Fruit fly (Drosophila melanogaster) whole organism, adult: ENCODE data around the gene Gli.

Experiments used
- CG12768 ChIP-seq: fragments of 200-800 bp; sonication (Bioruptor generic); optimal IDR thresholded peaks from 2 replicates; lab custom pipeline; 2017; ENCODE audit warnings: missing biosample characterization, missing genetic modification characterization, mild to moderate bottlenecking, moderate library complexity, missing genetic modification reagents
- CG14711 ChIP-seq: fragments of 200-800 bp; sonication (Bioruptor generic); optimal IDR thresholded peaks from 2 replicates; lab custom pipeline; 2018; ENCODE audit warnings: missing biosample characterization, mild to moderate bottlenecking, missing genetic modification characterization, moderate library complexity
- CG1620 ChIP-seq: fragments of 200-800 bp; sonication (Bioruptor generic); optimal IDR thresholded peaks from 2 replicates; lab custom pipeline; 2016; ENCODE audit warnings: missing biosample characterization, missing genetic modification characterization
- CG33017 ChIP-seq: fragments of 200-800 bp; sonication (Bioruptor generic); optimal IDR thresholded peaks from 2 replicates; lab custom pipeline; 2018; ENCODE audit warnings: missing biosample characterization, mild to moderate bottlenecking, missing genetic modification characterization, moderate library complexity
- CG5204 ChIP-seq: fragments of 200-800 bp; sonication (Bioruptor generic); optimal IDR thresholded peaks from 2 replicates; lab custom pipeline; 2016; ENCODE audit warnings: missing biosample characterization, missing genetic modification characterization
- CG7045 ChIP-seq: fragments of 200-800 bp; sonication (Bioruptor generic); optimal IDR thresholded peaks from 2 replicates; lab custom pipeline; 2017; ENCODE audit warnings: missing biosample characterization, mild to moderate bottlenecking, missing genetic modification characterization
- CG7101 ChIP-seq: fragments of 200-800 bp; sonication (Bioruptor generic); optimal IDR thresholded peaks from 2 replicates; lab custom pipeline; 2018; ENCODE audit warnings: missing biosample characterization, mild to moderate bottlenecking, missing genetic modification characterization, moderate library complexity
- Mnt ChIP-seq: fragments of 200-800 bp; sonication (Bioruptor generic); optimal IDR thresholded peaks from 2 replicates; lab custom pipeline; 2016; ENCODE audit warnings: missing biosample characterization, mild to moderate bottlenecking, missing genetic modification characterization
- cic ChIP-seq: fragments of 200-800 bp; sonication (Bioruptor generic); optimal IDR thresholded peaks from 2 replicates; lab custom pipeline; 2017; ENCODE audit warnings: missing biosample characterization, mild to moderate bottlenecking, missing genetic modification characterization, moderate library complexity
- cnc ChIP-seq, 2 experiments: fragments of >200 bp; optimal IDR thresholded peaks; 2 replicates each; lab custom pipeline; 2017
- kay ChIP-seq: fragments of 200-800 bp; sonication (Bioruptor generic); peaks from one replicate; lab custom pipeline; 2016; ENCODE audit warnings: missing biosample characterization, missing genetic modification characterization, borderline replicate concordance
- tj ChIP-seq: fragments of 200-800 bp; sonication (Bioruptor generic); optimal IDR thresholded peaks from 3 replicates; lab custom pipeline; 2017; ENCODE audit warnings: missing biosample characterization, mild to moderate bottlenecking, missing genetic modification characterization, moderate library complexity
- toe ChIP-seq: fragments of 200-800 bp; sonication (Bioruptor generic); optimal IDR thresholded peaks from 2 replicates; lab custom pipeline; 2016; ENCODE audit warnings: missing biosample characterization, missing genetic modification characterization

DNA sequence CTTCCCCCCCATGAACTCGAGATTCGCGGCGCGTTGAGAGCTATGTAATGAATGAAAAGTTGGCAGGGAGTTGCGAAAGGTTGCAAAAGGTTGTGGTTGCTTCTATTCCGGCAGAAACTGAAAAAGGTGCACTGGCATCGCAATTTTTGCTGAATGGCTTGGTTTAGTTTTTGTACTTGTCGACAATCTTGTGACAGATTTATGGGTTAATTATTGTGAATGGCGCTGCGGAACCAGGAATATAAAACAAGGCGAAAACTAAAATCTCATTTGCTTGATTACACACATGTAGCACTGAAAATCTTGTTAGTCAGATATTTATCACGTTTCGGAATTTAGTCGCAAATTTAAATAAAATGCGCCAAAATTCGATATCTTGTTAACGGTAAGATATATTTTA is 21.2 kb upstream of the Gli start, which contains the start of gene t-Grip91:
- TF ChIP-seq Mnt (no peak), toe (GFP tag; lab: Kevin White, UChicago) (no peak), CG1620 (no peak), CG12768 (GFP tag; lab: Kevin White, UChicago) (no peak), CG14711 (tag; lab: Kevin White, UChicago) (no peak), tj (GFP tag; lab: Kevin White, UChicago) (no peak), kay (GFP tag; lab: Kevin White, UChicago) (no peak), CG33017 (tag; lab: Kevin White, UChicago) (no peak), cnc (optimal IDR thresholded peaks at IDR 0.05; lab: Kevin White, UChicago) (no peak), CG5204 (GFP tag; lab: Kevin White, UChicago) (no peak), cic (GFP tag; lab: Kevin White, UChicago) (no peak), CG7045 (GFP tag; lab: Kevin White, UChicago) (no peak), CG7101 (tag; lab: Kevin White, UChicago) (no peak)
